Fruit fly (Drosophila melanogaster) whole organism, wandering third instar larva: ENCODE measurements around the gene Scox.

Source experiments
- Abd-B ChIP-seq: fragments of >200 bp; optimal IDR thresholded peaks from 2 replicates; lab custom pipeline; 2017; ENCODE audit warnings: missing biosample characterization, missing genetic modification characterization
- CG32264 ChIP-seq: fragments of 200-800 bp; sonication (Bioruptor generic); optimal IDR thresholded peaks from 2 replicates; lab custom pipeline; 2016; ENCODE audit warnings: missing biosample characterization, missing genetic modification characterization
- CG9705 ChIP-seq: fragments of 200-800 bp; sonication (Bioruptor generic); optimal IDR thresholded peaks from 2 replicates; lab custom pipeline; 2018; ENCODE audit warnings: missing biosample characterization, mild to moderate bottlenecking, missing genetic modification characterization
- CrebA ChIP-seq: fragments of 200-800 bp; sonication (Bioruptor generic); optimal IDR thresholded peaks from 2 replicates; lab custom pipeline; 2016; ENCODE audit warnings: missing biosample characterization, mild to moderate bottlenecking, missing genetic modification characterization, borderline replicate concordance
- Dfd ChIP-seq: fragments of >200 bp; optimal IDR thresholded peaks from 2 replicates; lab custom pipeline; 2017; ENCODE audit warnings: missing biosample characterization, missing genetic modification characterization
- Dif ChIP-seq: fragments of 200-275, 200-300 bp; sonication (Bioruptor generic); optimal IDR thresholded peaks from 2 replicates; lab custom pipeline; 2018; ENCODE audit warnings: missing biosample characterization, missing genetic modification characterization; ENCODE audit not compliant: partially characterized antibody
- GATAd ChIP-seq: sonication (Bioruptor generic); optimal IDR thresholded peaks from 2 replicates; lab custom pipeline; 2016; ENCODE audit warnings: missing biosample characterization, missing genetic modification characterization
- HLH106 ChIP-seq: fragments of 200-800 bp; optimal IDR thresholded peaks from 3 replicates; lab custom pipeline; 2019; ENCODE audit warnings: missing biosample characterization, mild to moderate bottlenecking, missing genetic modification characterization, moderate library complexity
- Hnf4 ChIP-seq: fragments of 200-800 bp; sonication (Bioruptor generic); optimal IDR thresholded peaks from 2 replicates; lab custom pipeline; 2016; ENCODE audit warnings: missing biosample characterization, mild to moderate bottlenecking, missing genetic modification characterization
- Hr78 ChIP-seq: fragments of >200 bp; optimal IDR thresholded peaks from 2 replicates; lab custom pipeline; 2017; ENCODE audit warnings: missing biosample characterization, missing genetic modification characterization
- Hr83 ChIP-seq: fragments of 200-300 bp; sonication (Bioruptor generic); optimal IDR thresholded peaks from 2 replicates; lab custom pipeline; 2016; ENCODE audit warnings: missing biosample characterization, mild to moderate bottlenecking, missing genetic modification characterization, moderate library complexity; ENCODE audit not compliant: poor library complexity, severe bottlenecking
- Jra ChIP-seq: sonication (Bioruptor generic); optimal IDR thresholded peaks from 2 replicates; lab custom pipeline; 2016; ENCODE audit warnings: missing biosample characterization, missing genetic modification characterization
- Mio ChIP-seq: sonication (Bioruptor generic); optimal IDR thresholded peaks from 2 replicates; lab custom pipeline; 2016; ENCODE audit warnings: missing biosample characterization, missing genetic modification characterization
- Myc ChIP-seq: fragments of >200 bp; optimal IDR thresholded peaks from 2 replicates; lab custom pipeline; 2017
- N ChIP-seq: fragments of >200 bp; optimal IDR thresholded peaks from 2 replicates; lab custom pipeline; 2018; ENCODE audit warnings: missing biosample characterization, missing external identifiers, missing genetic modification characterization
- OdsH ChIP-seq: fragments of 200-800 bp; sonication (Bioruptor generic); optimal IDR thresholded peaks from 2 replicates; lab custom pipeline; 2016; ENCODE audit warnings: missing biosample characterization, mild to moderate bottlenecking, missing genetic modification characterization
- Rel ChIP-seq, 2 experiments: fragments of 200-800 bp; sonication (Bioruptor generic) in 1 of 2; optimal IDR thresholded peaks; 2 replicates in 1 of 2; 3 replicates in 1 of 2; lab custom pipeline; 2016 to 2019; ENCODE audit warnings: mild to moderate bottlenecking in 2 of 2, missing biosample characterization in 2 of 2, missing genetic modification characterization in 2 of 2, moderate library complexity in 1 of 2
- Sp1 ChIP-seq: fragments of 200-800 bp; sonication (Bioruptor generic); optimal IDR thresholded peaks from 3 replicates; lab custom pipeline; 2019; ENCODE audit warnings: missing biosample characterization, mild to moderate bottlenecking, missing genetic modification characterization, moderate library complexity
- Vsx2 ChIP-seq: fragments of 200-300, 225-300 bp; sonication (Bioruptor generic); optimal IDR thresholded peaks from 2 replicates; lab custom pipeline; 2018; ENCODE audit warnings: missing biosample characterization, missing genetic modification characterization; ENCODE audit not compliant: partially characterized antibody
- br ChIP-seq: fragments of 200-800 bp; sonication (Bioruptor generic); optimal IDR thresholded peaks from 2 replicates; lab custom pipeline; 2016; ENCODE audit warnings: missing biosample characterization, missing genetic modification characterization
- brk ChIP-seq: fragments of 200-800 bp; sonication (Bioruptor generic); optimal IDR thresholded peaks from 2 replicates; lab custom pipeline; 2016; ENCODE audit warnings: missing biosample characterization, mild to moderate bottlenecking, missing genetic modification characterization
- dl ChIP-seq, 2 experiments: fragments of 175-275, 200-275 bp in 1 of 2; fragments of 200-275 bp in 1 of 2; sonication (Bioruptor generic); optimal IDR thresholded peaks; lab custom pipeline; 2018; ENCODE audit warnings: mild to moderate bottlenecking in 2 of 2, missing biosample characterization in 2 of 2, missing genetic modification characterization in 2 of 2, moderate library complexity in 2 of 2; ENCODE audit not compliant: partially characterized antibody in 2 of 2, insufficient read depth in 1 of 2
- dmrt93B ChIP-seq: fragments of 200-800 bp; sonication (Bioruptor generic); optimal IDR thresholded peaks from 2 replicates; lab custom pipeline; 2018; ENCODE audit warnings: missing biosample characterization, mild to moderate bottlenecking, missing genetic modification characterization
- dsf ChIP-seq: sonication (Bioruptor generic); optimal IDR thresholded peaks from 2 replicates; lab custom pipeline; 2016; ENCODE audit warnings: missing biosample characterization, missing genetic modification characterization, borderline replicate concordance
- ey ChIP-seq: fragments of 200-800 bp; sonication (Bioruptor generic); optimal IDR thresholded peaks from 2 replicates; lab custom pipeline; 2016; ENCODE audit warnings: missing biosample characterization, missing genetic modification characterization
- foxo ChIP-seq, 2 experiments: fragments of 200-800 bp; sonication (Bioruptor generic); optimal IDR thresholded peaks; 2 replicates in 1 of 2; 3 replicates in 1 of 2; lab custom pipeline; 2016 to 2017; ENCODE audit warnings: missing biosample characterization in 2 of 2, missing genetic modification characterization in 2 of 2
- fru ChIP-seq: fragments of 200-800 bp; sonication (Bioruptor generic); optimal IDR thresholded peaks from 3 replicates; lab custom pipeline; 2016; ENCODE audit warnings: missing biosample characterization, mild to moderate bottlenecking, missing genetic modification characterization
- h ChIP-seq: fragments of 200-800 bp; sonication (Bioruptor generic); optimal IDR thresholded peaks from 3 replicates; lab custom pipeline; 2016; ENCODE audit warnings: missing biosample characterization, mild to moderate bottlenecking, missing genetic modification characterization
- jim ChIP-seq: fragments of 175-275, 200-325 bp; sonication (Bioruptor generic); optimal IDR thresholded peaks from 2 replicates; lab custom pipeline; 2016; ENCODE audit warnings: missing biosample characterization, mild to moderate bottlenecking, missing genetic modification characterization
- lola ChIP-seq: fragments of >200 bp; optimal IDR thresholded peaks from 2 replicates; lab custom pipeline; 2017; ENCODE audit warnings: missing biosample characterization, missing genetic modification characterization
- pan ChIP-seq: fragments of >200 bp; optimal IDR thresholded peaks from 2 replicates; lab custom pipeline; 2017
- psq ChIP-seq: fragments of 200-800 bp; sonication (Bioruptor generic); optimal IDR thresholded peaks from 3 replicates; lab custom pipeline; 2017; ENCODE audit warnings: missing biosample characterization, mild to moderate bottlenecking, missing genetic modification characterization, moderate library complexity
- rgr ChIP-seq: fragments of 200-800 bp; sonication (Bioruptor generic); optimal IDR thresholded peaks from 3 replicates; lab custom pipeline; 2016; ENCODE audit warnings: missing biosample characterization, mild to moderate bottlenecking, missing genetic modification characterization
- sage ChIP-seq: fragments of 200-800 bp; sonication (Bioruptor generic); optimal IDR thresholded peaks from 2 replicates; lab custom pipeline; 2016; ENCODE audit warnings: missing biosample characterization, mild to moderate bottlenecking, missing genetic modification characterization
- sv ChIP-seq: fragments of 200-800 bp; sonication (Bioruptor generic); optimal IDR thresholded peaks from 3 replicates; lab custom pipeline; 2016; ENCODE audit warnings: missing biosample characterization, missing genetic modification characterization
- tai ChIP-seq: sonication (Bioruptor generic); optimal IDR thresholded peaks from 2 replicates; lab custom pipeline; 2016; ENCODE audit warnings: missing biosample characterization, missing genetic modification characterization
- usp ChIP-seq: fragments of >200 bp; optimal IDR thresholded peaks from 2 replicates; lab custom pipeline; 2017; ENCODE audit warnings: missing biosample characterization, missing genetic modification characterization
- woc ChIP-seq: sonication (Bioruptor generic); optimal IDR thresholded peaks from 2 replicates; lab custom pipeline; 2016; ENCODE audit warnings: missing biosample characterization, mild to moderate bottlenecking, missing genetic modification characterization

Gene Scox

DNA sequence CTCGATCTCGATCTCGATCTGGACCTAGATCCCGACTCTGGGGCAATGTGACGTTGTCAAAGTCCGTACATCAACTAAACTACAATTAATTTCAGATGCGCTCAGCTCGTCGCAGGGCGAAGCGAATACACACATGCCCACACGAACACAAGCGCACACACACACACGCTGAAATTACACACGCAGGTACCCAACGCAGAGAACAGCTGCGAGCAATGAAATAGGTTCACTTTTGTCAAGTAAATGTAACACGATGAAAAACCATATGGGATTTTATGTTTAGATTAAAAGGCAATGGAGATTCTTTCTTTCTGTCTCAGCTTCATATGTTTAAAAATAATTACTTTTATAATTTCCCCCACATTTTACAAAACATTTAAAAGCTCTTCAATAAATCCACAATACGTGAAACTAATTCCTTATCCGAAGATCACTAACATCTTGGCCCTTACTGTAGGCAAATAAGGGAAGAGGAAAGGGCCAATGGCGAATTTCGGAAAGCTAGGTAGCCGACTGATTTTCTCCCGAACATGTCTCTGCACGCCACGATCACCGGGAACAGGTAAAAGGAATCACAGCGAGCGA lies 31.6 kb upstream of the Scox start:
- peak; percentile 96 for TF ChIP-seq Sp1 (GFP tag; lab: Kevin White, UChicago)
- no peak for TF ChIP-seq N (GFP tag; lab: Kevin White, UChicago)
- peak; percentile 93 for TF ChIP-seq br (GFP tag; lab: Kevin White, UChicago)
- TF ChIP-seq Dfd (GFP tag; lab: Kevin White, UChicago): no peak
- TF ChIP-seq GATAd (GFP tag; lab: Kevin White, UChicago): no peak
- peak; percentile 69 for TF ChIP-seq sage (GFP tag; lab: Kevin White, UChicago)
- TF ChIP-seq rgr: peak; percentile 85
- TF ChIP-seq dl (GFP tag; optimal IDR thresholded peaks at IDR 0.05; lab: Kevin White, UChicago; ENCODE audit: insufficient read depth in 1 of 2, partially characterized antibody in 2 of 2): no peak
- peak; percentile 85 for TF ChIP-seq Hnf4 (GFP tag; lab: Kevin White, UChicago)
- peak; percentile 82 for TF ChIP-seq Jra
- peak; percentile 76 for TF ChIP-seq CG9705
- peak; percentile 76 for TF ChIP-seq CG32264 (GFP tag; lab: Kevin White, UChicago)
- TF ChIP-seq psq (GFP tag; lab: Kevin White, UChicago): peak; percentile 89
- no peak for TF ChIP-seq Hr83 (GFP tag; lab: Kevin White, UChicago)
- peak; percentile 73 for TF ChIP-seq dmrt93B
- TF ChIP-seq usp (GFP tag; lab: Kevin White, UChicago): no peak
- no peak for TF ChIP-seq Hr78 (GFP tag; lab: Kevin White, UChicago)
- TF ChIP-seq sv (GFP tag; lab: Kevin White, UChicago): peak; percentile 64
- no peak for TF ChIP-seq lola (GFP tag; lab: Kevin White, UChicago)
- TF ChIP-seq fru (GFP tag; lab: Kevin White, UChicago): peak; percentile 95
- peak; percentile 6 for TF ChIP-seq Mio (GFP tag; lab: Kevin White, UChicago)
- peak; percentile 21 for TF ChIP-seq Dif (GFP tag; lab: Kevin White, UChicago)
- TF ChIP-seq Abd-B: no peak
- no peak for TF ChIP-seq pan (lab: Kevin White, UChicago)
- no peak for TF ChIP-seq Vsx2 (GFP tag; lab: Kevin White, UChicago)
- TF ChIP-seq tai: peak; percentile 84
- no peak for TF ChIP-seq CrebA (GFP tag; lab: Kevin White, UChicago)
- TF ChIP-seq dsf (GFP tag; lab: Kevin White, UChicago): peak; percentile 51
- peak; percentile 96 for TF ChIP-seq woc (GFP tag; lab: Kevin White, UChicago)
- TF ChIP-seq foxo (GFP tag; optimal IDR thresholded peaks at IDR 0.05; lab: Kevin White, UChicago): peak; percentile 52 to 88
- TF ChIP-seq Myc: no peak
- peak; percentile 89 for TF ChIP-seq HLH106 (tag; lab: Kevin White, UChicago)
- peak; percentile 92 for TF ChIP-seq h (GFP tag; lab: Kevin White, UChicago)
- TF ChIP-seq Rel (GFP tag; optimal IDR thresholded peaks at IDR 0.05; lab: Kevin White, UChicago): peak; percentile 63
- peak; percentile 62 for TF ChIP-seq Rel (tag; optimal IDR thresholded peaks at IDR 0.05; lab: Kevin White, UChicago)
- peak; percentile 71 for TF ChIP-seq brk (GFP tag; lab: Kevin White, UChicago)
- TF ChIP-seq ey (GFP tag; lab: Kevin White, UChicago): peak; percentile 91
- TF ChIP-seq jim (GFP tag; lab: Kevin White, UChicago): no peak
- peak; percentile 88 for TF ChIP-seq OdsH

DNA sequence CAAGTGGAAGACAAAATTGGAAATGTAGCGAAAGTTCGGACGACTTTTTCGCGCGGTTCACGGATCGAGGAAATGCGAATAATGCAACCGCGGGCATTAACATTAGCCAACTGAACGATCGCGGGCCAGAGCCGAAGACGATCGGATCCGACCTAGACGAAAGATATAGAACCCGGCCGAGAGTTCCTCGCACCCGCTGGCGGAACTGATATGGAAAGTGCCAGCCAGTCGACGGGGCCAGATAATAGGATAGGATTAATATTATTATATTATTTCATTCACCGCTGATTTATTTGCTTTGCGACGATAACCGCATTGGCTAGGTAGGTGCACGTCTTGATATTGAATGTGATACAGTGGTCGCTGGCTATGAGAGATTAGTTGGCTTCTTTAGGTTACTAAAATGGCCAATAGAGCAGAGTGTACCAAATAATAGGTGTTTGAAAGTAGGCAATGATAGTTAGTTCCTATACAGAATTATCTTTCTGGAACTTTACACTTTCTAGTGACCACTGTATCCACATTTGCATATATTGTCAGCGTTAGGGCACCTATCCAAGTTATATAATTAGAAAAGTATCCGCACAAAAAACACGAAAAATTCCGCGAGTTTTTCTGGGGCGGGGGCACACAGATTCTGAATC lies 30.8 kb upstream of the Scox start:
- peak; percentile 49 for TF ChIP-seq Mio (GFP tag; lab: Kevin White, UChicago)
- TF ChIP-seq brk (GFP tag; lab: Kevin White, UChicago): peak; percentile 25
- TF ChIP-seq pan (lab: Kevin White, UChicago): no peak
- peak; percentile 27 for TF ChIP-seq CG9705
- TF ChIP-seq Hr83 (GFP tag; lab: Kevin White, UChicago): no peak
- peak; percentile 75 for TF ChIP-seq Hnf4 (GFP tag; lab: Kevin White, UChicago)
- TF ChIP-seq lola (GFP tag; lab: Kevin White, UChicago): no peak
- no peak for TF ChIP-seq Myc
- TF ChIP-seq Sp1 (GFP tag; lab: Kevin White, UChicago): peak; percentile 49
- peak; percentile 79 for TF ChIP-seq HLH106 (tag; lab: Kevin White, UChicago)
- TF ChIP-seq Dfd (GFP tag; lab: Kevin White, UChicago): no peak
- TF ChIP-seq woc (GFP tag; lab: Kevin White, UChicago): no peak
- peak; percentile 26 for TF ChIP-seq sv (GFP tag; lab: Kevin White, UChicago)
- TF ChIP-seq dmrt93B: peak; percentile 23
- no peak for TF ChIP-seq dsf (GFP tag; lab: Kevin White, UChicago)
- peak; percentile 81 for TF ChIP-seq rgr
- TF ChIP-seq br (GFP tag; lab: Kevin White, UChicago): peak; percentile 79
- peak; percentile 59 for TF ChIP-seq OdsH
- TF ChIP-seq N (GFP tag; lab: Kevin White, UChicago): no peak
- no peak for TF ChIP-seq dl (GFP tag; optimal IDR thresholded peaks at IDR 0.05; lab: Kevin White, UChicago; ENCODE audit: insufficient read depth in 1 of 2, partially characterized antibody in 2 of 2)
- no peak for TF ChIP-seq sage (GFP tag; lab: Kevin White, UChicago)
- TF ChIP-seq CrebA (GFP tag; lab: Kevin White, UChicago): peak; percentile 44
- TF ChIP-seq Dif (GFP tag; lab: Kevin White, UChicago): no peak
- TF ChIP-seq psq (GFP tag; lab: Kevin White, UChicago): peak; percentile 7
- peak; percentile 56 for TF ChIP-seq CG32264 (GFP tag; lab: Kevin White, UChicago)
- TF ChIP-seq foxo (GFP tag; optimal IDR thresholded peaks at IDR 0.05; lab: Kevin White, UChicago): peak; percentile 24 to 84
- peak; percentile 85 for TF ChIP-seq h (GFP tag; lab: Kevin White, UChicago)
- TF ChIP-seq ey (GFP tag; lab: Kevin White, UChicago): peak; percentile 81
- no peak for TF ChIP-seq jim (GFP tag; lab: Kevin White, UChicago)
- TF ChIP-seq usp (GFP tag; lab: Kevin White, UChicago): no peak
- no peak for TF ChIP-seq Rel (GFP tag; optimal IDR thresholded peaks at IDR 0.05; lab: Kevin White, UChicago)
- peak; percentile 7 for TF ChIP-seq Rel (tag; optimal IDR thresholded peaks at IDR 0.05; lab: Kevin White, UChicago)
- TF ChIP-seq Jra: no peak
- TF ChIP-seq Abd-B: no peak
- peak; percentile 73 for TF ChIP-seq fru (GFP tag; lab: Kevin White, UChicago)
- TF ChIP-seq Hr78 (GFP tag; lab: Kevin White, UChicago): no peak
- TF ChIP-seq tai: peak; percentile 73
- TF ChIP-seq Vsx2 (GFP tag; lab: Kevin White, UChicago): no peak
- no peak for TF ChIP-seq GATAd (GFP tag; lab: Kevin White, UChicago)
